Worm (Caenorhabditis elegans) whole organism, L4/young adult: ENCODE results near the gene glb-27.

Experiments
- W03F9.2 ChIP-seq: fragments of 150-350 bp; optimal IDR thresholded peaks from 2 replicates; lab custom pipeline; 2014; ENCODE audit warnings: missing biosample characterization, missing genetic modification characterization
- dao-5 ChIP-seq: sonication (generic microtip); optimal IDR thresholded peaks from 2 replicates; lab custom pipeline; 2016; ENCODE audit warnings: missing genotype, missing genetic modification characterization, moderate library complexity, missing compliant biosample characterization
- him-1 ChIP-seq: sonication (generic microtip); optimal IDR thresholded peaks from 2 replicates; lab custom pipeline; 2016; ENCODE audit warnings: missing genotype, missing genetic modification reagents, missing genetic modification characterization, missing compliant biosample characterization

- TF ChIP-seq him-1 (tag; lab: Kevin White, UChicago) (no peak), dao-5 (no peak), W03F9.2 (tag; lab: Kevin White, UChicago) (no peak)
Measured at ce11 chrII:8575184-8575583, 19.1 kb upstream of the glb-27 start, which contains the start of gene puf-5.
